Fruit fly (Drosophila melanogaster): Measurements from ENCODE around the gene CG4186.

Gene CG4186

dm6 chr3L:20771001-20771890, 1.9 kb downstream of the CG4186 start, which contains the start of the genes CG4042 and Pitslre (continued):
- peak; percentile 29 for TF ChIP-seq Hsf (GFP tag; optimal IDR thresholded peaks at IDR 0.05)
- no peak for TF ChIP-seq CG4854 (GFP tag; optimal IDR thresholded peaks at IDR 0.05)
- no peak for TF ChIP-seq CG16779 (GFP tag; IDR thresholded peaks at IDR 0.05)
- no peak for TF ChIP-seq abd-A (tag; optimal IDR thresholded peaks at IDR 0.05)
- TF ChIP-seq Atf6 (GFP tag; IDR thresholded peaks at IDR 0.05): 0 out of 2 replicates have a peak, but pooled peaks have one; percentile 36
- peak; percentile 47 for TF ChIP-seq CG13296 (GFP tag; optimal IDR thresholded peaks at IDR 0.05)
- no peak for TF ChIP-seq da (GFP tag; optimal IDR thresholded peaks at IDR 0.05)
- peak; percentile 18 for TF ChIP-seq dmrt11E (tag; optimal IDR thresholded peaks at IDR 0.05)
- TF ChIP-seq dmrt99B (tag; optimal IDR thresholded peaks at IDR 0.05): no peak
- TF ChIP-seq ind (GFP tag; optimal IDR thresholded peaks at IDR 0.05): peak; percentile 56
- TF ChIP-seq sens-2 (GFP tag; IDR thresholded peaks at IDR 0.05): no peak
- peak; percentile 12 to 68 for TF ChIP-seq Pdp1 (GFP tag; optimal IDR thresholded peaks at IDR 0.05)
- TF ChIP-seq nom (GFP tag; optimal IDR thresholded peaks at IDR 0.05): no peak
- TF ChIP-seq ewg (GFP tag; optimal IDR thresholded peaks at IDR 0.05): peak; percentile 40
- no peak for TF ChIP-seq E2f2 (GFP tag; IDR thresholded peaks at IDR 0.05)
- TF ChIP-seq ems (GFP tag; optimal IDR thresholded peaks at IDR 0.05): no peak
- peak; percentile 55 for TF ChIP-seq Meics (GFP tag; optimal IDR thresholded peaks at IDR 0.05)
- TF ChIP-seq CG8944 (GFP tag; optimal IDR thresholded peaks at IDR 0.05): no peak
- no peak for TF ChIP-seq NC2α (GFP tag; optimal IDR thresholded peaks at IDR 0.05)
- peak; percentile 25 for TF ChIP-seq D19B (GFP tag; optimal IDR thresholded peaks at IDR 0.05)
- peak; percentile 8 for TF ChIP-seq CG3407 (GFP tag; optimal IDR thresholded peaks at IDR 0.05)
- no peak for TF ChIP-seq CG31365 (tag; optimal IDR thresholded peaks at IDR 0.05)
- peak; percentile 21 for TF ChIP-seq CG12659 (GFP tag; optimal IDR thresholded peaks at IDR 0.05)
- no peak for TF ChIP-seq CG16863 (GFP tag; optimal IDR thresholded peaks at IDR 0.05)
- peak; percentile 33; the same call in 1 of the 2 replicates for TF ChIP-seq Bgb (GFP tag; IDR thresholded peaks at IDR 0.05; ENCODE audit: partially characterized antibody)
- TF ChIP-seq Camta (GFP tag; optimal IDR thresholded peaks at IDR 0.05): no peak
- TF ChIP-seq Atf-2 (GFP tag; optimal IDR thresholded peaks at IDR 0.05): no peak
- TF ChIP-seq CG6654 (GFP tag; optimal IDR thresholded peaks at IDR 0.05): no peak
- TF ChIP-seq inv (GFP tag; IDR thresholded peaks at IDR 0.05; ENCODE audit: partially characterized antibody): peak; percentile 63
- TF ChIP-seq Awh (GFP tag; IDR thresholded peaks at IDR 0.05): no peak
- TF ChIP-seq grn (GFP tag; optimal IDR thresholded peaks at IDR 0.05): no peak
- peak; percentile 69 for TF ChIP-seq lbe (GFP tag; optimal IDR thresholded peaks at IDR 0.05)
- TF ChIP-seq tap (tag; optimal IDR thresholded peaks at IDR 0.05): peak; percentile 31
- no peak for TF ChIP-seq toy (GFP tag; IDR thresholded peaks at IDR 0.05)
- TF ChIP-seq CG8765 (GFP tag; IDR thresholded peaks at IDR 0.05): no peak
- TF ChIP-seq hth (optimal IDR thresholded peaks at IDR 0.05): no peak
- peak; percentile 29 for TF ChIP-seq CG12942 (GFP tag; optimal IDR thresholded peaks at IDR 0.05)
- TF ChIP-seq dpn (GFP tag; optimal IDR thresholded peaks at IDR 0.05): peak in 1 of 2 experiments; percentile 50
- TF ChIP-seq Hr78 (GFP tag; optimal IDR thresholded peaks at IDR 0.05): no peak
- no peak for TF ChIP-seq CG9817 (tag; optimal IDR thresholded peaks at IDR 0.05)
- peak; percentile 34 for TF ChIP-seq CG15269 (tag; optimal IDR thresholded peaks at IDR 0.05)
- peak; percentile 25 for TF ChIP-seq Hmr (GFP tag; optimal IDR thresholded peaks at IDR 0.05)
- TF ChIP-seq sima (GFP tag; optimal IDR thresholded peaks at IDR 0.05): no peak
- no peak for TF ChIP-seq CG3163 (GFP tag; optimal IDR thresholded peaks at IDR 0.05)
- TF ChIP-seq Gug (GFP tag; IDR thresholded peaks at IDR 0.05): no peak
- TF ChIP-seq Sox100B (GFP tag; optimal IDR thresholded peaks at IDR 0.05): peak; percentile 59
- no peak for TF ChIP-seq CG10321 (GFP tag; IDR thresholded peaks at IDR 0.05)
- TF ChIP-seq wek (GFP tag; optimal IDR thresholded peaks at IDR 0.05): no peak
- no peak for TF ChIP-seq h (optimal IDR thresholded peaks at IDR 0.05)
